Worm (Caenorhabditis elegans): Measurements from ENCODE around the gene nhr-43.
A peak's percentile ranks its signal among the peaks of the same experiment; 100 is the strongest.

nhr-43 gene

ce11 chrIV:11892545-11892944 lies 6.8 kb upstream of the nhr-43 start:
- TF ChIP-seq daf-19 (GFP tag; conservative IDR thresholded peaks at IDR 0.05) = no peak
- no peak for TF ChIP-seq ZK337.2 (GFP tag; IDR thresholded peaks at IDR 0.05)
- TF ChIP-seq ceh-82 (tag; optimal IDR thresholded peaks at IDR 0.05) = no peak
- TF ChIP-seq ztf-7 (tag; optimal IDR thresholded peaks at IDR 0.05) = no peak
- TF ChIP-seq ceh-20 (GFP tag; IDR thresholded peaks at IDR 0.05) = no peak
- TF ChIP-seq daf-8 (GFP tag; IDR thresholded peaks at IDR 0.05) = no peak
- TF ChIP-seq unc-39 (tag; optimal IDR thresholded peaks at IDR 0.05) = no peak
- no peak for TF ChIP-seq lin-1 (GFP tag; IDR thresholded peaks at IDR 0.05)
- no peak for TF ChIP-seq zfp-3 (GFP tag; conservative IDR thresholded peaks at IDR 0.05)
- TF ChIP-seq daf-12 (tag; optimal IDR thresholded peaks at IDR 0.05) = no peak
- no peak for TF ChIP-seq nhr-6 (tag; optimal IDR thresholded peaks at IDR 0.05)
- no peak for TF ChIP-seq egl-27 (tag; optimal IDR thresholded peaks at IDR 0.05)
- no peak for TF ChIP-seq ztf-11 (tag; optimal IDR thresholded peaks at IDR 0.05)
- TF ChIP-seq zip-2 (tag; optimal IDR thresholded peaks at IDR 0.05) = no peak
- no peak for TF ChIP-seq hmg-1.1 (GFP tag; IDR thresholded peaks at IDR 0.05)
- TF ChIP-seq hlh-11 (tag; optimal IDR thresholded peaks at IDR 0.05) = no peak
- TF ChIP-seq F49E8.2 (tag; optimal IDR thresholded peaks at IDR 0.05; ENCODE audit: borderline replicate concordance) = no peak
- TF ChIP-seq nhr-25 (tag; optimal IDR thresholded peaks at IDR 0.05; ENCODE audit: borderline replicate concordance, insufficient read depth) = no peak

- TF ChIP-seq zfp-2 (tag; optimal IDR thresholded peaks at IDR 0.05) = no peak
- TF ChIP-seq F49E8.2 (tag; optimal IDR thresholded peaks at IDR 0.05; ENCODE audit: borderline replicate concordance) = no peak
- no peak for TF ChIP-seq saeg-2 (GFP tag; IDR thresholded peaks at IDR 0.05)
- no peak for TF ChIP-seq spr-3 (GFP tag; optimal IDR thresholded peaks at IDR 0.05)
- no peak for TF ChIP-seq nhr-102 (tag; optimal IDR thresholded peaks at IDR 0.05)
- no peak for TF ChIP-seq lin-38 (GFP tag; IDR thresholded peaks at IDR 0.05)
- no peak for TF ChIP-seq mdl-1 (tag; optimal IDR thresholded peaks at IDR 0.05)
- TF ChIP-seq ceh-20 (GFP tag; IDR thresholded peaks at IDR 0.05) = no peak
- no peak for TF ChIP-seq dmd-6 (GFP tag; IDR thresholded peaks at IDR 0.05)
These were observed 6.1 kb upstream of the nhr-43 start for ce11 chrIV:11893336-11893735.

- TF ChIP-seq nhr-28 (tag; optimal IDR thresholded peaks at IDR 0.05) = peak; percentile 87
- TF ChIP-seq nhr-237 (tag; optimal IDR thresholded peaks at IDR 0.05) = no peak
- no peak for TF ChIP-seq ama-1 (optimal IDR thresholded peaks at IDR 0.05)
- TF ChIP-seq fos-1 (tag; optimal IDR thresholded peaks at IDR 0.05) = no peak
- no peak for TF ChIP-seq ZK337.2 (GFP tag; IDR thresholded peaks at IDR 0.05)
- no peak for TF ChIP-seq dmd-9 (GFP tag; IDR thresholded peaks at IDR 0.05)
- no peak for TF ChIP-seq set-16 (GFP tag; IDR thresholded peaks at IDR 0.05)
- no peak for TF ChIP-seq daf-16 (GFP tag; optimal IDR thresholded peaks at IDR 0.05)
- no peak for TF ChIP-seq daf-16 (tag; optimal IDR thresholded peaks at IDR 0.05)
- no peak for TF ChIP-seq ztf-7 (tag; optimal IDR thresholded peaks at IDR 0.05)
- no peak for TF ChIP-seq tag-97 (GFP tag; IDR thresholded peaks at IDR 0.05)
- peak; percentile 24 for TF ChIP-seq pqm-1 (tag; optimal IDR thresholded peaks at IDR 0.05)
- TF ChIP-seq F26F4.8 (GFP tag; conservative IDR thresholded peaks at IDR 0.05) = no peak
- no peak for TF ChIP-seq ctbp-1 (GFP tag; IDR thresholded peaks at IDR 0.05)
- TF ChIP-seq jun-1 (tag; optimal IDR thresholded peaks at IDR 0.05) = no peak
- no peak for TF ChIP-seq ceh-44 (GFP tag; IDR thresholded peaks at IDR 0.05)
- TF ChIP-seq ztf-11 (tag; optimal IDR thresholded peaks at IDR 0.05) = no peak
- no peak for TF ChIP-seq ceh-82 (tag; optimal IDR thresholded peaks at IDR 0.05)
- TF ChIP-seq nhr-6 (tag; optimal IDR thresholded peaks at IDR 0.05) = no peak
- no peak for TF ChIP-seq egl-43 (GFP tag; IDR thresholded peaks at IDR 0.05)
- TF ChIP-seq skn-1 (tag; optimal IDR thresholded peaks at IDR 0.05) = no peak
- no peak for TF ChIP-seq dmd-8 (GFP tag; IDR thresholded peaks at IDR 0.05)
- no peak for TF ChIP-seq saeg-2 (GFP tag; IDR thresholded peaks at IDR 0.05)
- TF ChIP-seq F49E8.2 (tag; optimal IDR thresholded peaks at IDR 0.05; ENCODE audit: borderline replicate concordance) = no peak
- no peak for TF ChIP-seq D1046.2 (GFP tag; IDR thresholded peaks at IDR 0.05)
- no peak for TF ChIP-seq T20F7.1 (GFP tag; optimal IDR thresholded peaks at IDR 0.05)
- TF ChIP-seq zip-2 (tag; optimal IDR thresholded peaks at IDR 0.05) = no peak
- no peak for TF ChIP-seq F10B5.3 (tag; optimal IDR thresholded peaks at IDR 0.05)
- no peak for TF ChIP-seq gei-8 (GFP tag; optimal IDR thresholded peaks at IDR 0.05)
- peak; percentile 53 for TF ChIP-seq hlh-11 (tag; optimal IDR thresholded peaks at IDR 0.05)
- TF ChIP-seq zfp-3 (GFP tag; conservative IDR thresholded peaks at IDR 0.05) = no peak
- no peak for TF ChIP-seq R02D3.7 (tag; optimal IDR thresholded peaks at IDR 0.05)
- peak; percentile 91 for TF ChIP-seq aha-1 (tag)
- no peak for TF ChIP-seq lin-1 (GFP tag; IDR thresholded peaks at IDR 0.05)
- TF ChIP-seq attf-4 (tag; optimal IDR thresholded peaks at IDR 0.05) = no peak
These were observed 1.7 kb upstream of the nhr-43 start for ce11 chrIV:11897710-11898109.

All from whole organism, L4 larva.